Fruit fly (Drosophila melanogaster) whole organism, pupa: ENCODE data around the gene Cerk.

Experiments used
- CG10348 ChIP-seq: fragments of 200-800 bp; sonication (Bioruptor generic); IDR thresholded peaks from 2 replicates; pipeline ENCODE4 v1.3.6; 2022; ENCODE audit warnings: missing biosample characterization, missing genetic modification characterization
- CG13204 ChIP-seq: fragments of 200-800 bp; sonication (Bioruptor generic); optimal IDR thresholded peaks from 2 replicates; lab custom pipeline; 2018; ENCODE audit warnings: missing biosample characterization, mild to moderate bottlenecking, missing genetic modification characterization, moderate library complexity
- CG14655 ChIP-seq: fragments of 200-800 bp; sonication (Bioruptor generic); optimal IDR thresholded peaks from 3 replicates; lab custom pipeline; 2017; ENCODE audit warnings: mild to moderate bottlenecking, missing biosample characterization, missing genetic modification reagents, missing genetic modification characterization
- CG32121 ChIP-seq: fragments of 200-800 bp; sonication (Bioruptor generic); IDR thresholded peaks from 2 replicates; pipeline ENCODE4 v1.3.6; 2022; ENCODE audit warnings: missing biosample characterization, missing genetic modification characterization
- CG4496 ChIP-seq: fragments of 200-800 bp; sonication (Bioruptor generic); IDR thresholded peaks from 3 replicates; pipeline ENCODE4 v1.3.6; 2022; ENCODE audit warnings: missing biosample characterization, missing genetic modification characterization
- CG8159 ChIP-seq: fragments of 200-800 bp; sonication (Bioruptor generic); optimal IDR thresholded peaks from 3 replicates; lab custom pipeline; 2018; ENCODE audit warnings: missing biosample characterization, mild to moderate bottlenecking, missing genetic modification characterization, moderate library complexity
- D1 ChIP-seq: fragments of 200-800 bp; sonication (Bioruptor generic); optimal IDR thresholded peaks from 2 replicates; lab custom pipeline; 2018; ENCODE audit warnings: missing biosample characterization, mild to moderate bottlenecking, missing genetic modification characterization, moderate library complexity
- EcR ChIP-seq: fragments of 200-800 bp; sonication (Bioruptor generic); optimal IDR thresholded peaks from 3 replicates; lab custom pipeline; 2019; ENCODE audit warnings: missing biosample characterization, missing genetic modification characterization, mild to moderate bottlenecking, moderate library complexity, missing genetic modification reagents
- Pif1A ChIP-seq: fragments of 200-800 bp; sonication (Bioruptor generic); optimal IDR thresholded peaks from 3 replicates; lab custom pipeline; 2016; ENCODE audit warnings: missing biosample characterization, missing genetic modification characterization
- Pif1B ChIP-seq: fragments of 200-800 bp; sonication (Bioruptor generic); optimal IDR thresholded peaks from 3 replicates; lab custom pipeline; 2016; ENCODE audit warnings: missing biosample characterization, missing genetic modification characterization
- Snoo ChIP-seq: fragments of 200-800 bp; sonication (Bioruptor generic); optimal IDR thresholded peaks from 3 replicates; lab custom pipeline; 2017; ENCODE audit warnings: missing biosample characterization, mild to moderate bottlenecking, missing genetic modification characterization, inconsistent platforms
- gl ChIP-seq: fragments of 200-800 bp; sonication (Bioruptor generic); optimal IDR thresholded peaks from 2 replicates; lab custom pipeline; 2018; ENCODE audit warnings: missing biosample characterization, mild to moderate bottlenecking, missing genetic modification characterization
- rn ChIP-seq: fragments of 200-800 bp; sonication (Bioruptor generic); IDR thresholded peaks from 2 replicates; pipeline ENCODE4 v1.3.6; 2022; ENCODE audit warnings: missing biosample characterization, missing genetic modification characterization

DNA sequence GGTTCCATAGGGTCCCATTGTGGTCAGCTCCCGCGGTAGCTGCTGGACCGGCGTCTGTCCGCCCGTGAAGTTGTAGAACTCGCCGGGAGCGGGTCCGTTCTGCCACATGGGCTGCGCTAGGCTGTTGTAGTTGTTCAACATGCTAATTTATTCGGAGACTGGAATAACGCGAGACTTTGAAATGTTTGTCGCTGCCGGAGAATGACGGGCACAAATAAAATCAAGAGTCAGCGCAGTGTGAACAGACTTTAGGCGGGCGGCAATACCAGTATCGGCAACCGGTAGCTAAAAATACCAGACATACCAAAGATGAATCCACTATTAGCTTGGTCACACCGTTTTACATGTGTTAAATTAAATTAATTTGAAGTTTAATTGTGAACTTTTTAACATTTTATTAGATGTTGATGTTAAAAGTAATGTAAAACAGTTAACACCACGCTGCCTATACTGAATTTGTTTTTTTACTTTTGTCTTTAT lies 10.1 kb downstream of the Cerk start, which contains the start of gene Prosbeta7:
- TF ChIP-seq CG14655 (GFP tag; lab: Kevin White, UChicago) (no peak), CG4496 (GFP tag; lab: Robert Waterston, UW) (no peak), Pif1B (GFP tag; lab: Kevin White, UChicago) (no peak), rn (GFP tag; lab: Robert Waterston, UW) (no peak), Pif1A (no peak), Snoo (tag; lab: Kevin White, UChicago) (no peak), CG32121 (GFP tag; lab: Robert Waterston, UW) (no peak), gl (tag; lab: Kevin White, UChicago) (no peak), EcR (GFP tag; lab: Kevin White, UChicago) (no peak), CG10348 (GFP tag; lab: Robert Waterston, UW) (no peak), CG8159 (tag; lab: Kevin White, UChicago) (no peak), D1 (tag; lab: Kevin White, UChicago) (no peak), CG13204 (no peak)
